Fruit fly (Drosophila melanogaster) whole organism, adult: ENCODE data around the gene Vps15.

ENCODE experiments used
- CG11617 ChIP-seq: fragments of 200-800 bp; sonication (Bioruptor generic); optimal IDR thresholded peaks from 2 replicates; lab custom pipeline; 2017; ENCODE audit warnings: mild to moderate bottlenecking, missing biosample characterization, missing genetic modification reagents, missing genetic modification characterization
- CG12768 ChIP-seq: fragments of 200-800 bp; sonication (Bioruptor generic); optimal IDR thresholded peaks from 2 replicates; lab custom pipeline; 2017; ENCODE audit warnings: missing biosample characterization, missing genetic modification characterization, mild to moderate bottlenecking, moderate library complexity, missing genetic modification reagents
- CG14711 ChIP-seq: fragments of 200-800 bp; sonication (Bioruptor generic); optimal IDR thresholded peaks from 2 replicates; lab custom pipeline; 2018; ENCODE audit warnings: missing biosample characterization, mild to moderate bottlenecking, missing genetic modification characterization, moderate library complexity
- CG5204 ChIP-seq: fragments of 200-800 bp; sonication (Bioruptor generic); optimal IDR thresholded peaks from 2 replicates; lab custom pipeline; 2016; ENCODE audit warnings: missing biosample characterization, missing genetic modification characterization
- Clk ChIP-seq: fragments of 200-800 bp; sonication (Bioruptor generic); optimal IDR thresholded peaks from 2 replicates; lab custom pipeline; 2017; ENCODE audit warnings: missing biosample characterization, missing genetic modification characterization
- Crg-1 ChIP-seq: fragments of 200-800 bp; sonication (Bioruptor generic); optimal IDR thresholded peaks from 2 replicates; lab custom pipeline; 2016; ENCODE audit warnings: missing biosample characterization, missing genetic modification characterization
- Hr96 ChIP-seq: fragments of 200-800 bp; sonication (Bioruptor generic); optimal IDR thresholded peaks from 2 replicates; lab custom pipeline; 2016; ENCODE audit warnings: missing biosample characterization, missing genetic modification characterization
- Mnt ChIP-seq: fragments of 200-800 bp; sonication (Bioruptor generic); optimal IDR thresholded peaks from 2 replicates; lab custom pipeline; 2016; ENCODE audit warnings: missing biosample characterization, mild to moderate bottlenecking, missing genetic modification characterization
- bab1 ChIP-seq: fragments of 200-800 bp; sonication (Bioruptor generic); optimal IDR thresholded peaks from 3 replicates; lab custom pipeline; 2019; ENCODE audit warnings: missing biosample characterization, mild to moderate bottlenecking, missing genetic modification characterization, moderate library complexity
- cic ChIP-seq: fragments of 200-800 bp; sonication (Bioruptor generic); optimal IDR thresholded peaks from 2 replicates; lab custom pipeline; 2017; ENCODE audit warnings: missing biosample characterization, mild to moderate bottlenecking, missing genetic modification characterization, moderate library complexity
- kay ChIP-seq: fragments of 200-800 bp; sonication (Bioruptor generic); peaks from one replicate; lab custom pipeline; 2016; ENCODE audit warnings: missing biosample characterization, missing genetic modification characterization, borderline replicate concordance
- tj ChIP-seq: fragments of 200-800 bp; sonication (Bioruptor generic); optimal IDR thresholded peaks from 3 replicates; lab custom pipeline; 2017; ENCODE audit warnings: missing biosample characterization, mild to moderate bottlenecking, missing genetic modification characterization, moderate library complexity

dm6 chr3R:9220064-9220864, 25.4 kb downstream of the Vps15 start:
- no peak for TF ChIP-seq CG11617 (GFP tag; lab: Kevin White, UChicago)
- no peak for TF ChIP-seq cic (GFP tag; lab: Kevin White, UChicago)
- TF ChIP-seq CG14711 (tag; lab: Kevin White, UChicago) = no peak
- no peak for TF ChIP-seq Hr96
- TF ChIP-seq Clk (GFP tag; lab: Kevin White, UChicago) = no peak
- no peak for TF ChIP-seq Crg-1
- TF ChIP-seq kay (GFP tag; lab: Kevin White, UChicago) = no peak
- no peak for TF ChIP-seq CG5204 (GFP tag; lab: Kevin White, UChicago)
- no peak for TF ChIP-seq CG12768 (GFP tag; lab: Kevin White, UChicago)
- no peak for TF ChIP-seq bab1 (GFP tag; lab: Kevin White, UChicago)
- TF ChIP-seq tj (GFP tag; lab: Kevin White, UChicago) = no peak
- TF ChIP-seq Mnt (GFP tag; lab: Kevin White, UChicago) = no peak
